Worm (Caenorhabditis elegans) whole organism, midembryonic: ENCODE results near the gene nhr-6.

Source experiments
- T22C8.4 ChIP-seq: fragments of 200-800 bp; sonication (Bioruptor generic); IDR thresholded peaks from 2 replicates; pipeline ENCODE4 v1.3.6; 2022; ENCODE audit warnings: missing genetic modification characterization, missing compliant biosample characterization
- cog-1 ChIP-seq: sonication (generic microtip); optimal IDR thresholded peaks from 2 replicates; lab custom pipeline; 2016; ENCODE audit warnings: missing genetic modification characterization, missing compliant biosample characterization
- flt-1 ChIP-seq: fragments of 200-800 bp; sonication (Bioruptor generic); IDR thresholded peaks from 2 replicates; pipeline ENCODE4 v1.3.6; 2022; ENCODE audit warnings: missing genetic modification characterization, missing compliant biosample characterization
- klf-2 ChIP-seq: fragments of 200-800 bp; sonication (Bioruptor generic); conservative IDR thresholded peaks from 2 replicates; pipeline ENCODE4 v1.3.6; 2022; ENCODE audit warnings: missing genetic modification reagents, missing genetic modification characterization, missing compliant biosample characterization
- med-1 ChIP-seq: sonication (generic microtip); optimal IDR thresholded peaks from 2 replicates; lab custom pipeline; 2017; ENCODE audit warnings: missing genetic modification characterization, mild to moderate bottlenecking, missing compliant biosample characterization, antibody characterized with exemption, missing genetic modification reagents; ENCODE audit not compliant: insufficient read depth
- ref-1 ChIP-seq: fragments of 200-800 bp; sonication (Bioruptor generic); conservative IDR thresholded peaks from 2 replicates; pipeline ENCODE4 v1.3.6; 2022; ENCODE audit warnings: missing genetic modification reagents, missing genetic modification characterization, missing compliant biosample characterization
- tab-1 ChIP-seq: fragments of 200-800 bp; sonication (Bioruptor generic); IDR thresholded peaks from 2 replicates; pipeline ENCODE4 v1.3.6; 2022; ENCODE audit warnings: missing genetic modification characterization, missing compliant biosample characterization
- ztf-23 ChIP-seq: fragments of 200-800 bp; sonication (Bioruptor generic); IDR thresholded peaks from 2 replicates; pipeline ENCODE4 v1.3.6; 2022; ENCODE audit warnings: missing genetic modification reagents, missing genetic modification characterization, missing compliant biosample characterization
- ztf-29 ChIP-seq: fragments of 200-800 bp; sonication (Bioruptor generic); IDR thresholded peaks from 2 replicates; pipeline ENCODE4 v1.3.6; 2022; ENCODE audit warnings: missing genetic modification reagents, missing genetic modification characterization, missing compliant biosample characterization

nhr-6 gene

ce11 chrIII:3541539-3541938 lies 31.8 kb upstream of the nhr-6 start, which contains the start of gene ben-1:
TSS of gene ben-1 (minus strand) at chrIII:3541639.
- TF ChIP-seq ref-1 (no peak), ztf-29 (GFP tag; lab: Robert Waterston, UW) (no peak), cog-1 (no peak), T22C8.4 (GFP tag; lab: Robert Waterston, UW) (no peak), klf-2 (GFP tag; lab: Robert Waterston, UW) (no peak), med-1 (GFP tag; lab: Kevin White, UChicago) (no peak), tab-1 (GFP tag; lab: Robert Waterston, UW) (no peak), ztf-23 (GFP tag; lab: Robert Waterston, UW) (no peak), flt-1 (GFP tag; lab: Robert Waterston, UW) (no peak)

ce11 chrIII:3542105-3542504 lies 31.3 kb upstream of the nhr-6 start:
- no peak for TF ChIP-seq tab-1 (GFP tag; lab: Robert Waterston, UW)
- no peak for TF ChIP-seq T22C8.4 (GFP tag; lab: Robert Waterston, UW)
- TF ChIP-seq ztf-29 (GFP tag; lab: Robert Waterston, UW) = no peak
- no peak for TF ChIP-seq klf-2 (GFP tag; lab: Robert Waterston, UW)
- TF ChIP-seq ref-1 = no peak
- no peak for TF ChIP-seq med-1 (GFP tag; lab: Kevin White, UChicago)
- TF ChIP-seq cog-1 = no peak

ce11 chrIII:3543071-3543470 lies 30.3 kb upstream of the nhr-6 start:
- TF ChIP-seq ztf-29 (GFP tag; lab: Robert Waterston, UW) (no peak), T22C8.4 (GFP tag; lab: Robert Waterston, UW) (no peak), cog-1 (peak; percentile 44), ztf-23 (GFP tag; lab: Robert Waterston, UW) (no peak), flt-1 (GFP tag; lab: Robert Waterston, UW) (peak; percentile 19; the same call in 1 of the 2 replicates)

DNA sequence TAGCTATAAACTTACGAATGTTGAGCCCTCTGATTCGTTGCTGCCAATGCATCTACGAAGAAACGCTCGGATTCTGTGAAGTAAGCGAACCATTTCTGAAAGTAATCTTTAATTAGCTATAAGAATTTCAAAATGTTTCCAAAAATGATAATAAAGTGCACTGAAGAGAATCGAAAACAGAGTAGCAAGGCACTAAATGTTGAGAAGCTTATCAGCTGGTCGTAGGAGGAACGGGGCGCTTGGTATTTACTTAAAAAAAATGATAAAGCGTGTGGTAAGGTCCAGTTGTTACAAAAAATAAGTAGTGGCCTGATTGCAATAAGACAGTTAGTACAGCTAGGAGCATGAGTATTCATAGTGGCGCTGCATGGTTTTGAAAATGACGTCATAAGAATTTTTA lies 27.1 kb upstream of the nhr-6 start, which contains the start of gene C54C6.7:
C54C6.7 (minus strand) TSS at position 101 of the 400 bp plus-strand sequence.
- TF ChIP-seq ref-1 (no peak), ztf-23 (GFP tag; lab: Robert Waterston, UW) (no peak), klf-2 (GFP tag; lab: Robert Waterston, UW) (no peak), T22C8.4 (GFP tag; lab: Robert Waterston, UW) (no peak), med-1 (GFP tag; lab: Kevin White, UChicago) (no peak), flt-1 (GFP tag; lab: Robert Waterston, UW) (no peak), ztf-29 (GFP tag; lab: Robert Waterston, UW) (no peak), tab-1 (GFP tag; lab: Robert Waterston, UW) (no peak), cog-1 (no peak)

DNA sequence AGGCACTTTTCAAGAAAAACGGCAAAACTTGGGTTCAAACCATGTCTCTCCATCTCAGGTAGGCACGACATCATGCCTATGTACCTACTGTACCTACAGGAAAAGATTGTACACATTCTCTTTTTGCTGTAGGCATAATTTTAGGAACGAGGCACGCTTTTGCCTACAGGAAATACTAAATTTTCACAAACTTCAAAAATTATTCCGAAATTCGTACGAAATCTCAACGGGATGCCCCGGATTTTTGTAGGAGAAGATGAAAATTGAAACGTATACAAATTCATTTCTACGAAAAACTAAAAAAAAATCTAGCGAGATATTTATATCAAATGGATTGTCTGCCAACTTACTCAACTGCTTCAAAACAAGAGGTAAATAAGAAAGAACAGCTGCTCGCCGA lies 25.4 kb upstream of the nhr-6 start, which contains the start of gene C54C6.11:
C54C6.11 (plus strand) TSS at position 301 of the 400 bp plus-strand sequence.
- TF ChIP-seq T22C8.4 (GFP tag; lab: Robert Waterston, UW) (no peak), ztf-23 (GFP tag; lab: Robert Waterston, UW) (no peak), ztf-29 (GFP tag; lab: Robert Waterston, UW) (no peak), flt-1 (GFP tag; lab: Robert Waterston, UW) (no peak), med-1 (GFP tag; lab: Kevin White, UChicago) (no peak), tab-1 (GFP tag; lab: Robert Waterston, UW) (no peak), ref-1 (no peak), cog-1 (no peak), klf-2 (GFP tag; lab: Robert Waterston, UW) (no peak)

DNA sequence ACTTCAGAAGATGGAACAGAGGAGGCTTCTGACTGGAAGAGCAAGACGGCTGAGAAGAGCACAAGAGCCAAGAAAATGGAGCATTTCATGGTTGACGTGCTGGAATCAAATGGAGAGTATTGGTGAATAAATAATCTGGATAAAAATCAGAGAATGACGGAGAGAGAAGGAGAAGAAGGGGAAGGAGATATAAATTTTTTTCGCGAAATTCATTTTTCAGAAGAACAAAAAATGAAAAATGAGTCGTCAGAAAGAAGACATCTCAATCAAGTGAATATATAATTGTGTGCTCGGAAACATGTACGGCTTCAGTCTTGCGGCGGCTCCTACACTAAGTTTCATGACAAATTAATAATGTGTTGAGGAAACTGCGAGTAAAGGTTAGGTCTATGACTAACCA lies 23.6 kb upstream of the nhr-6 start, which contains the start of gene C54C6.5:
C54C6.5 (minus strand) TSS at position 101 of the 400 bp plus-strand sequence.
- no peak for TF ChIP-seq tab-1 (GFP tag; lab: Robert Waterston, UW)
- TF ChIP-seq klf-2 (GFP tag; lab: Robert Waterston, UW) = no peak
- no peak for TF ChIP-seq cog-1
- no peak for TF ChIP-seq med-1 (GFP tag; lab: Kevin White, UChicago)
- no peak for TF ChIP-seq ztf-29 (GFP tag; lab: Robert Waterston, UW)
- TF ChIP-seq ref-1 = no peak
- TF ChIP-seq flt-1 (GFP tag; lab: Robert Waterston, UW) = no peak
- TF ChIP-seq ztf-23 (GFP tag; lab: Robert Waterston, UW) = no peak
- TF ChIP-seq T22C8.4 (GFP tag; lab: Robert Waterston, UW) = no peak

DNA sequence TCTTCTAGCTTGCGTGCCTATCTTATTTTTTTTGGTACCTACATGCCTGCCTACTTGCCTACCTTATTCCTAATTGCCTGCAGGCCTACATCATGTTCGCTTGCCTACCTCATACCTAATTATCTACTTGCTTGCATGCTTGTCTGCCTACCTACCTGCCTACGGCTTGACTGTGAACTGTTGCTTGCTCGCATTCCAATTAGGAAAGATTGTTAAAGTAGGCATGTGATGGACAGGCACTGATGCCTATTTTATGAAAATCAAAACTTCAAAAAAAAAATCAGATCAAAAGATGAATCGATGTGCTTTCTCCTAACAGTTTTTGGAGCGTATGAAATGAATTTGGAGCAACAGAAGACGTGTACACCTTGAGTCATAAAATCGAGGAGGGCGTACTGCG lies 23.0 kb upstream of the nhr-6 start:
- TF ChIP-seq T22C8.4 (GFP tag; lab: Robert Waterston, UW) (no peak), flt-1 (GFP tag; lab: Robert Waterston, UW) (no peak), klf-2 (GFP tag; lab: Robert Waterston, UW) (no peak), tab-1 (GFP tag; lab: Robert Waterston, UW) (no peak), ztf-23 (GFP tag; lab: Robert Waterston, UW) (no peak), med-1 (GFP tag; lab: Kevin White, UChicago) (no peak), ztf-29 (GFP tag; lab: Robert Waterston, UW) (no peak), cog-1 (no peak), ref-1 (no peak)

- no peak for TF ChIP-seq cog-1
These were observed 20.0 kb upstream of the nhr-6 start, which contains the start of gene C54C6.4 for ce11 chrIII:3553349-3553748. TSS of gene C54C6.4 (plus strand) at chrIII:3553649.

DNA sequence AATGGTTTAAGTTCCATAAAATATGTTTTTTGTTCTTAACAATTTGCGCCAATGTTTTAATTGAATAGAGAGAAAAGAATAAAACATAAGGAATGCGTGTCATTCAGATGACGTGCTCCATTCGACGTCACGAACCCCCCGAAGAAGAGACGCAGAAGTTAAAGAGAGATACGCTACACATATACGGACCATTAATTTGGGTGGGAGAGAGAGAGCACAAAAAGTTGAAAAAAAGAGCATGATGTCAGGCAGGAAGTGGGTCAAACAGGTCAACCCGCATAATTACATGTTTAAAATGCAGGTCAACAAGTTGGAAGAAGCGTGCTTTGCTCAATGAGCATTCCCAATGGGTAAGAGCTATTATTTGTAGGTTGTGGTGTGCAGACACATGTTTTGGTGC lies 13.1 kb upstream of the nhr-6 start:
- TF ChIP-seq flt-1 (GFP tag; lab: Robert Waterston, UW) (no peak), cog-1 (no peak)

- TF ChIP-seq ztf-29 (GFP tag; lab: Robert Waterston, UW) = no peak
- no peak for TF ChIP-seq ztf-23 (GFP tag; lab: Robert Waterston, UW)
- no peak for TF ChIP-seq T22C8.4 (GFP tag; lab: Robert Waterston, UW)
- no peak for TF ChIP-seq tab-1 (GFP tag; lab: Robert Waterston, UW)
- TF ChIP-seq flt-1 (GFP tag; lab: Robert Waterston, UW) = no peak
- no peak for TF ChIP-seq med-1 (GFP tag; lab: Kevin White, UChicago)
- TF ChIP-seq cog-1 = no peak
- TF ChIP-seq klf-2 (GFP tag; lab: Robert Waterston, UW) = no peak
- no peak for TF ChIP-seq ref-1
These were observed 11.1 kb upstream of the nhr-6 start for ce11 chrIII:3562276-3562675.
